Fruit fly (Drosophila melanogaster) whole organism, adult: Measurements from ENCODE around the gene CG6847.

Experiments
- CG11617 ChIP-seq: fragments of 200-800 bp; sonication (Bioruptor generic); optimal IDR thresholded peaks from 2 replicates; lab custom pipeline; 2017; ENCODE audit warnings: mild to moderate bottlenecking, missing biosample characterization, missing genetic modification reagents, missing genetic modification characterization
- CG12768 ChIP-seq: fragments of 200-800 bp; sonication (Bioruptor generic); optimal IDR thresholded peaks from 2 replicates; lab custom pipeline; 2017; ENCODE audit warnings: missing biosample characterization, missing genetic modification characterization, mild to moderate bottlenecking, moderate library complexity, missing genetic modification reagents
- CG14711 ChIP-seq: fragments of 200-800 bp; sonication (Bioruptor generic); optimal IDR thresholded peaks from 2 replicates; lab custom pipeline; 2018; ENCODE audit warnings: missing biosample characterization, mild to moderate bottlenecking, missing genetic modification characterization, moderate library complexity
- CG1620 ChIP-seq: fragments of 200-800 bp; sonication (Bioruptor generic); optimal IDR thresholded peaks from 2 replicates; lab custom pipeline; 2016; ENCODE audit warnings: missing biosample characterization, missing genetic modification characterization
- CG33017 ChIP-seq: fragments of 200-800 bp; sonication (Bioruptor generic); optimal IDR thresholded peaks from 2 replicates; lab custom pipeline; 2018; ENCODE audit warnings: missing biosample characterization, mild to moderate bottlenecking, missing genetic modification characterization, moderate library complexity
- CG5204 ChIP-seq: fragments of 200-800 bp; sonication (Bioruptor generic); optimal IDR thresholded peaks from 2 replicates; lab custom pipeline; 2016; ENCODE audit warnings: missing biosample characterization, missing genetic modification characterization
- CG7045 ChIP-seq: fragments of 200-800 bp; sonication (Bioruptor generic); optimal IDR thresholded peaks from 2 replicates; lab custom pipeline; 2017; ENCODE audit warnings: missing biosample characterization, mild to moderate bottlenecking, missing genetic modification characterization
- CG7101 ChIP-seq: fragments of 200-800 bp; sonication (Bioruptor generic); optimal IDR thresholded peaks from 2 replicates; lab custom pipeline; 2018; ENCODE audit warnings: missing biosample characterization, mild to moderate bottlenecking, missing genetic modification characterization, moderate library complexity
- Clk ChIP-seq: fragments of 200-800 bp; sonication (Bioruptor generic); optimal IDR thresholded peaks from 2 replicates; lab custom pipeline; 2017; ENCODE audit warnings: missing biosample characterization, missing genetic modification characterization
- Crg-1 ChIP-seq: fragments of 200-800 bp; sonication (Bioruptor generic); optimal IDR thresholded peaks from 2 replicates; lab custom pipeline; 2016; ENCODE audit warnings: missing biosample characterization, missing genetic modification characterization
- Hr96 ChIP-seq: fragments of 200-800 bp; sonication (Bioruptor generic); optimal IDR thresholded peaks from 2 replicates; lab custom pipeline; 2016; ENCODE audit warnings: missing biosample characterization, missing genetic modification characterization
- Mnt ChIP-seq: fragments of 200-800 bp; sonication (Bioruptor generic); optimal IDR thresholded peaks from 2 replicates; lab custom pipeline; 2016; ENCODE audit warnings: missing biosample characterization, mild to moderate bottlenecking, missing genetic modification characterization
- bab1 ChIP-seq: fragments of 200-800 bp; sonication (Bioruptor generic); optimal IDR thresholded peaks from 3 replicates; lab custom pipeline; 2019; ENCODE audit warnings: missing biosample characterization, mild to moderate bottlenecking, missing genetic modification characterization, moderate library complexity
- cic ChIP-seq: fragments of 200-800 bp; sonication (Bioruptor generic); optimal IDR thresholded peaks from 2 replicates; lab custom pipeline; 2017; ENCODE audit warnings: missing biosample characterization, mild to moderate bottlenecking, missing genetic modification characterization, moderate library complexity
- cnc ChIP-seq, 2 experiments: fragments of >200 bp; optimal IDR thresholded peaks; 2 replicates each; lab custom pipeline; 2017
- kay ChIP-seq: fragments of 200-800 bp; sonication (Bioruptor generic); peaks from one replicate; lab custom pipeline; 2016; ENCODE audit warnings: missing biosample characterization, missing genetic modification characterization, borderline replicate concordance
- ovo ChIP-seq: fragments of 200-800 bp; sonication (Bioruptor generic); optimal IDR thresholded peaks from 2 replicates; lab custom pipeline; 2016; ENCODE audit warnings: missing biosample characterization, missing genetic modification characterization
- pad ChIP-seq: fragments of 200-800 bp; sonication (Bioruptor generic); optimal IDR thresholded peaks from 3 replicates; lab custom pipeline; 2017; ENCODE audit warnings: missing biosample characterization, missing genetic modification characterization, mild to moderate bottlenecking, moderate library complexity, missing genetic modification reagents
- tj ChIP-seq: fragments of 200-800 bp; sonication (Bioruptor generic); optimal IDR thresholded peaks from 3 replicates; lab custom pipeline; 2017; ENCODE audit warnings: missing biosample characterization, mild to moderate bottlenecking, missing genetic modification characterization, moderate library complexity
- toe ChIP-seq: fragments of 200-800 bp; sonication (Bioruptor generic); optimal IDR thresholded peaks from 2 replicates; lab custom pipeline; 2016; ENCODE audit warnings: missing biosample characterization, missing genetic modification characterization

Gene CG6847

dm6 chrX:17924034-17924433, 12.8 kb downstream of the CG6847 start:
- TF ChIP-seq Crg-1 (GFP tag; lab: Kevin White, UChicago) (no peak), kay (GFP tag; lab: Kevin White, UChicago) (peak; percentile 66)

- TF ChIP-seq pad (GFP tag; lab: Kevin White, UChicago): no peak
- TF ChIP-seq CG7045 (GFP tag; lab: Kevin White, UChicago): no peak
- no peak for TF ChIP-seq CG1620 (GFP tag; lab: Kevin White, UChicago)
- no peak for TF ChIP-seq Mnt (GFP tag; lab: Kevin White, UChicago)
- no peak for TF ChIP-seq toe (GFP tag; lab: Kevin White, UChicago)
- TF ChIP-seq CG7101: no peak
- no peak for TF ChIP-seq ovo (GFP tag; lab: Kevin White, UChicago)
- no peak for TF ChIP-seq kay (GFP tag; lab: Kevin White, UChicago)
- no peak for TF ChIP-seq cic (GFP tag; lab: Kevin White, UChicago)
- TF ChIP-seq Hr96 (GFP tag; lab: Kevin White, UChicago): no peak
Measured at dm6 chrX:17940677-17941076, 29.4 kb downstream of the CG6847 start.

dm6 chrX:17963008-17963744, 51.9 kb downstream of the CG6847 start:
- TF ChIP-seq CG14711 (tag; lab: Kevin White, UChicago) (no peak), toe (GFP tag; lab: Kevin White, UChicago) (no peak), kay (GFP tag; lab: Kevin White, UChicago) (peak; percentile 37)

dm6 chrX:17967046-17967445, 55.8 kb downstream of the CG6847 start:
- TF ChIP-seq Hr96 (GFP tag; lab: Kevin White, UChicago) (no peak), CG12768 (no peak), CG1620 (GFP tag; lab: Kevin White, UChicago) (no peak), ovo (GFP tag; lab: Kevin White, UChicago) (no peak), CG7101 (no peak), tj (GFP tag; lab: Kevin White, UChicago) (no peak), kay (GFP tag; lab: Kevin White, UChicago) (no peak), Mnt (GFP tag; lab: Kevin White, UChicago) (no peak), CG33017 (tag; lab: Kevin White, UChicago) (no peak), toe (GFP tag; lab: Kevin White, UChicago) (no peak), pad (GFP tag; lab: Kevin White, UChicago) (no peak)

- TF ChIP-seq toe (GFP tag; lab: Kevin White, UChicago) (no peak), pad (GFP tag; lab: Kevin White, UChicago) (no peak), CG7045 (GFP tag; lab: Kevin White, UChicago) (no peak), Mnt (GFP tag; lab: Kevin White, UChicago) (no peak), CG14711 (tag; lab: Kevin White, UChicago) (no peak), ovo (GFP tag; lab: Kevin White, UChicago) (no peak), cnc (optimal IDR thresholded peaks at IDR 0.05; lab: Kevin White, UChicago) (no peak), CG11617 (GFP tag; lab: Kevin White, UChicago) (no peak), Clk (no peak), cic (GFP tag; lab: Kevin White, UChicago) (no peak), CG7101 (no peak), kay (GFP tag; lab: Kevin White, UChicago) (no peak), CG12768 (no peak), CG33017 (tag; lab: Kevin White, UChicago) (no peak), CG1620 (GFP tag; lab: Kevin White, UChicago) (no peak), Hr96 (GFP tag; lab: Kevin White, UChicago) (no peak), CG5204 (GFP tag; lab: Kevin White, UChicago) (no peak), tj (GFP tag; lab: Kevin White, UChicago) (no peak), bab1 (no peak)
Measured at dm6 chrX:17968134-17968533, 56.9 kb downstream of the CG6847 start.
